Fruit fly (Drosophila melanogaster) whole organism, embryonic: ENCODE results near the gene CG43630.
A peak's percentile ranks its signal among the peaks of the same experiment; 100 is the strongest.

Experiments
- CG10209 ChIP-seq: fragments of 200-800 bp; sonication (Bioruptor generic); optimal IDR thresholded peaks from 3 replicates; lab custom pipeline; 2017; ENCODE audit warnings: missing biosample characterization, mild to moderate bottlenecking, missing genetic modification characterization, missing genetic modification reagents
- CG10431 ChIP-seq: fragments of 200-800 bp; sonication (Bioruptor generic); optimal IDR thresholded peaks from 3 replicates; lab custom pipeline; 2018; ENCODE audit warnings: missing biosample characterization, mild to moderate bottlenecking, missing genetic modification characterization
- CG11560 ChIP-seq: fragments of 200-800 bp; sonication (Bioruptor generic); IDR thresholded peaks from 3 replicates; pipeline ENCODE4 v1.3.6; 2022; ENCODE audit warnings: missing biosample characterization, missing genetic modification characterization
- CG12236 ChIP-seq: fragments of 200-800 bp; sonication (Bioruptor generic); optimal IDR thresholded peaks from 2 replicates; lab custom pipeline; 2016; ENCODE audit warnings: missing biosample characterization, missing genetic modification characterization
- CG12391 ChIP-seq: fragments of 200-800 bp; sonication (Bioruptor generic); optimal IDR thresholded peaks from 3 replicates; lab custom pipeline; 2018; ENCODE audit warnings: missing biosample characterization, mild to moderate bottlenecking, missing genetic modification characterization, moderate library complexity
- CG13894 ChIP-seq: fragments of 200-800 bp; sonication (Bioruptor generic); optimal IDR thresholded peaks from 3 replicates; lab custom pipeline; 2018; ENCODE audit warnings: missing biosample characterization, mild to moderate bottlenecking, missing genetic modification characterization, moderate library complexity
- CG15601 ChIP-seq: fragments of 200-800 bp; sonication (Bioruptor generic); optimal IDR thresholded peaks from 3 replicates; lab custom pipeline; 2019; ENCODE audit warnings: missing biosample characterization, mild to moderate bottlenecking, missing genetic modification characterization, moderate library complexity
- CG17186 ChIP-seq: fragments of 200-800 bp; sonication (Bioruptor generic); optimal IDR thresholded peaks from 3 replicates; lab custom pipeline; 2017; ENCODE audit warnings: missing biosample characterization, missing genetic modification reagents, missing genetic modification characterization
- CG17568 ChIP-seq: fragments of 200-800 bp; sonication (Bioruptor generic); optimal IDR thresholded peaks from 2 replicates; lab custom pipeline; 2018; ENCODE audit warnings: missing biosample characterization, mild to moderate bottlenecking, missing genetic modification characterization, moderate library complexity
- CG18262 ChIP-seq: fragments of 200-800 bp; optimal IDR thresholded peaks from 3 replicates; lab custom pipeline; 2019; ENCODE audit warnings: missing biosample characterization, mild to moderate bottlenecking, missing genetic modification characterization, moderate library complexity
- CG2120 ChIP-seq: fragments of 200-800 bp; sonication (Bioruptor generic); optimal IDR thresholded peaks from 3 replicates; lab custom pipeline; 2016; ENCODE audit warnings: missing biosample characterization, missing genetic modification characterization
- CG2875 ChIP-seq: fragments of 200-800 bp; sonication (Bioruptor generic); optimal IDR thresholded peaks from 2 replicates; lab custom pipeline; 2017; ENCODE audit warnings: missing biosample characterization, mild to moderate bottlenecking, missing genetic modification characterization, missing genetic modification reagents
- CG6689 ChIP-seq: fragments of 200-800 bp; sonication (Bioruptor generic); IDR thresholded peaks from 2 replicates; pipeline ENCODE4 v1.3.6; 2022; ENCODE audit warnings: missing biosample characterization, missing genetic modification characterization
- CG6854 ChIP-seq: fragments of 200-800 bp; sonication (Bioruptor generic); optimal IDR thresholded peaks from 3 replicates; lab custom pipeline; 2017; ENCODE audit warnings: missing biosample characterization, mild to moderate bottlenecking, missing genetic modification characterization
- CG7839 ChIP-seq: fragments of 200-800 bp; sonication (Bioruptor generic); optimal IDR thresholded peaks from 3 replicates; lab custom pipeline; 2018; ENCODE audit warnings: missing biosample characterization, mild to moderate bottlenecking, missing genetic modification characterization, moderate library complexity
- CG9932 ChIP-seq: fragments of 200-800 bp; sonication (Bioruptor generic); IDR thresholded peaks from 2 replicates; pipeline ENCODE4 v1.3.6; 2022; ENCODE audit warnings: missing biosample characterization, missing genetic modification characterization
- D19B ChIP-seq: fragments of 200-800 bp; sonication (Bioruptor generic); optimal IDR thresholded peaks from 2 replicates; lab custom pipeline; 2017; ENCODE audit warnings: missing biosample characterization, mild to moderate bottlenecking, missing genetic modification characterization
- Dbx ChIP-seq: fragments of 200-800 bp; sonication (Bioruptor generic); IDR thresholded peaks from 3 replicates; pipeline ENCODE4 v1.3.6; 2022; ENCODE audit warnings: missing biosample characterization, missing genetic modification characterization
- Doc2 ChIP-seq: fragments of 200-800 bp; sonication (Bioruptor generic); IDR thresholded peaks from 2 replicates; pipeline ENCODE4 v1.3.6; 2022; ENCODE audit warnings: missing biosample characterization, missing genetic modification characterization
- ERR ChIP-seq: fragments of 200-800 bp; sonication (Bioruptor generic); optimal IDR thresholded peaks from 2 replicates; lab custom pipeline; 2016; ENCODE audit warnings: missing biosample characterization, missing genetic modification characterization
- Ets65A ChIP-seq: fragments of 200-800 bp; sonication (Bioruptor generic); peaks from one replicate; lab custom pipeline; 2016; ENCODE audit warnings: missing biosample characterization, missing genetic modification characterization
- Fer1 ChIP-seq: fragments of 200-800 bp; sonication (Bioruptor generic); optimal IDR thresholded peaks from 2 replicates; lab custom pipeline; 2017; ENCODE audit warnings: missing biosample characterization, mild to moderate bottlenecking, missing genetic modification characterization
- HHEX ChIP-seq: fragments of 200-800 bp; sonication (Bioruptor generic); optimal IDR thresholded peaks from 3 replicates; lab custom pipeline; 2017; ENCODE audit warnings: missing biosample characterization, mild to moderate bottlenecking, missing genetic modification characterization, missing genetic modification reagents
- HLH54F ChIP-seq: fragments of 200-800 bp; sonication (Bioruptor generic); optimal IDR thresholded peaks from 3 replicates; lab custom pipeline; 2016; ENCODE audit warnings: missing biosample characterization, missing genetic modification characterization
- HmgZ ChIP-seq: fragments of 200-800 bp; sonication (Bioruptor generic); optimal IDR thresholded peaks from 2 replicates; lab custom pipeline; 2018; ENCODE audit warnings: missing biosample characterization, mild to moderate bottlenecking, missing genetic modification characterization
- Hr39 ChIP-seq: fragments of >200 bp; optimal IDR thresholded peaks from 2 replicates; lab custom pipeline; 2017
- Mad ChIP-seq: fragments of 200-800 bp; sonication (Bioruptor generic); optimal IDR thresholded peaks from 2 replicates; lab custom pipeline; 2016; ENCODE audit warnings: missing biosample characterization, missing genetic modification characterization
- NC2α ChIP-seq: fragments of 200-800 bp; sonication (Bioruptor generic); optimal IDR thresholded peaks from 2 replicates; lab custom pipeline; 2016; ENCODE audit warnings: missing biosample characterization, missing genetic modification characterization
- Nf-YA ChIP-seq: fragments of 200-800 bp; sonication (Bioruptor generic); IDR thresholded peaks from 2 replicates; pipeline ENCODE4 v1.3.6; 2022; ENCODE audit warnings: missing biosample characterization, missing genetic modification characterization
- Sry-β ChIP-seq: fragments of 200-800 bp; sonication (Bioruptor generic); optimal IDR thresholded peaks from 2 replicates; lab custom pipeline; 2018; ENCODE audit warnings: missing biosample characterization, mild to moderate bottlenecking, missing genetic modification characterization, moderate library complexity
- Vsx1 ChIP-seq: fragments of 200-800 bp; sonication (Bioruptor generic); optimal IDR thresholded peaks from 2 replicates; lab custom pipeline; 2017; ENCODE audit warnings: missing biosample characterization, mild to moderate bottlenecking, missing genetic modification characterization, missing genetic modification reagents
- Xbp1 ChIP-seq: fragments of 200-800 bp; sonication (Bioruptor generic); optimal IDR thresholded peaks from 3 replicates; lab custom pipeline; 2016; ENCODE audit warnings: missing biosample characterization, mild to moderate bottlenecking, missing genetic modification characterization
- ab ChIP-seq: fragments of 200-800 bp; sonication (Bioruptor generic); optimal IDR thresholded peaks from 2 replicates; lab custom pipeline; 2016; ENCODE audit warnings: missing biosample characterization, missing genetic modification characterization
- ac ChIP-seq: fragments of 200-800 bp; sonication (Bioruptor generic); optimal IDR thresholded peaks from 3 replicates; lab custom pipeline; 2017; ENCODE audit warnings: missing biosample characterization, mild to moderate bottlenecking, missing genetic modification characterization
- ap ChIP-seq: fragments of 200-800 bp; sonication (Bioruptor generic); IDR thresholded peaks from 2 replicates; pipeline ENCODE4 v1.3.6; 2022; ENCODE audit warnings: missing biosample characterization, missing genetic modification characterization
- caup ChIP-seq: fragments of 200-800 bp; sonication (Bioruptor generic); optimal IDR thresholded peaks from 3 replicates; lab custom pipeline; 2017; ENCODE audit warnings: missing biosample characterization, mild to moderate bottlenecking, missing genetic modification characterization, moderate library complexity; ENCODE audit not compliant: severe bottlenecking
- croc ChIP-seq: fragments of 200-800 bp; sonication (Bioruptor generic); conservative IDR thresholded peaks from 3 replicates; pipeline ENCODE4 v1.3.6; 2022; ENCODE audit warnings: missing biosample characterization, missing genetic modification characterization
- dmrt99B ChIP-seq: fragments of 200-800 bp; sonication (Bioruptor generic); optimal IDR thresholded peaks from 2 replicates; lab custom pipeline; 2018; ENCODE audit warnings: missing biosample characterization, mild to moderate bottlenecking, missing genetic modification characterization, moderate library complexity
- gce ChIP-seq: fragments of 200-800 bp; sonication (Bioruptor generic); IDR thresholded peaks from 3 replicates; pipeline ENCODE4 v1.3.6; 2022; ENCODE audit warnings: missing biosample characterization, missing genetic modification characterization
- ind ChIP-seq: fragments of 200-800 bp; sonication (Bioruptor generic); optimal IDR thresholded peaks from 3 replicates; lab custom pipeline; 2016; ENCODE audit warnings: missing biosample characterization, missing genetic modification characterization
- lmd ChIP-seq: fragments of 200-800 bp; sonication (Bioruptor generic); IDR thresholded peaks from 2 replicates; pipeline ENCODE4 v1.3.6; 2022; ENCODE audit warnings: missing biosample characterization, missing genetic modification characterization
- mirr ChIP-seq: fragments of 200-800 bp; sonication (Bioruptor generic); optimal IDR thresholded peaks from 3 replicates; lab custom pipeline; 2018; ENCODE audit warnings: missing biosample characterization, mild to moderate bottlenecking, missing genetic modification characterization
- org-1 ChIP-seq: fragments of 200-800 bp; sonication (Bioruptor generic); optimal IDR thresholded peaks from 2 replicates; lab custom pipeline; 2017; ENCODE audit warnings: missing biosample characterization, missing genetic modification characterization
- p53 ChIP-seq: fragments of 200-800 bp; sonication (Bioruptor generic); optimal IDR thresholded peaks from 2 replicates; lab custom pipeline; 2016; ENCODE audit warnings: missing biosample characterization, missing genetic modification characterization
- sim ChIP-seq: fragments of 200-800 bp; sonication (Bioruptor generic); IDR thresholded peaks from 2 replicates; pipeline ENCODE4 v1.3.6; 2022; ENCODE audit warnings: missing biosample characterization, missing genetic modification characterization
- slbo ChIP-seq: fragments of 200-800 bp; sonication (Bioruptor generic); IDR thresholded peaks from 2 replicates; pipeline ENCODE4 v1.3.6; 2022; ENCODE audit warnings: missing biosample characterization, missing genetic modification characterization
- tll ChIP-seq, 2 experiments: fragments of 200-800 bp in 1 of 2; fragments of >200 bp in 1 of 2; sonication (Bioruptor generic) in 1 of 2; optimal IDR thresholded peaks; 2 replicates each; lab custom pipeline; 2017 to 2019; ENCODE audit warnings: missing biosample characterization in 2 of 2, missing genetic modification characterization in 2 of 2, mild to moderate bottlenecking in 1 of 2, moderate library complexity in 1 of 2
- wdn ChIP-seq: fragments of 200-800 bp; sonication (Bioruptor generic); IDR thresholded peaks from 2 replicates; pipeline ENCODE4 v1.3.6; 2022; ENCODE audit warnings: missing biosample characterization, missing genetic modification characterization
- zfh1 ChIP-seq: fragments of 200-800 bp; sonication (Bioruptor generic); IDR thresholded peaks from 3 replicates; pipeline ENCODE4 v1.3.6; 2022; ENCODE audit warnings: missing biosample characterization, missing genetic modification characterization

The CG43630 gene

dm6 chr3R:12717588-12718535, 41.8 kb upstream of the CG43630 start (continued):
- TF ChIP-seq NC2α (GFP tag; lab: Kevin White, UChicago) (peak; percentile 41), CG17568 (peak; percentile 32), CG18262 (tag; lab: Kevin White, UChicago) (peak; percentile 25), sim (GFP tag; lab: Robert Waterston, UW) (no peak), Doc2 (GFP tag; lab: Robert Waterston, UW) (no peak), CG12236 (peak; percentile 29), ind (GFP tag; lab: Kevin White, UChicago) (peak; percentile 59), Xbp1 (GFP tag; lab: Kevin White, UChicago) (peak; percentile 49), CG17186 (GFP tag; lab: Kevin White, UChicago) (no peak), CG2120 (GFP tag; lab: Kevin White, UChicago) (peak; percentile 80), Ets65A (peak; percentile 66), p53 (GFP tag; lab: Kevin White, UChicago) (no peak), wdn (GFP tag; lab: Robert Waterston, UW) (peak; percentile 68; the same call in 1 of the 2 replicates), Nf-YA (GFP tag; lab: Robert Waterston, UW) (no peak), ac (GFP tag; lab: Kevin White, UChicago) (no peak), lmd (GFP tag; lab: Robert Waterston, UW) (peak; percentile 50), Hr39 (lab: Kevin White, UChicago) (no peak), Vsx1 (GFP tag; lab: Kevin White, UChicago) (no peak), Sry-β (no peak), CG10209 (GFP tag; lab: Kevin White, UChicago) (peak; percentile 45), croc (0 out of 3 replicates have a peak, but pooled peaks have one; percentile 32), CG11560 (no peak), CG15601 (no peak), ap (GFP tag; lab: Robert Waterston, UW) (0 out of 2 replicates have a peak, but pooled peaks have one; percentile 23), CG9932 (GFP tag; lab: Robert Waterston, UW) (peak; percentile 64), org-1 (GFP tag; lab: Kevin White, UChicago) (peak; percentile 9), CG7839 (peak; percentile 61), CG6854 (GFP tag; lab: Kevin White, UChicago) (no peak), CG2875 (GFP tag; lab: Kevin White, UChicago) (peak; percentile 27), D19B (GFP tag; lab: Kevin White, UChicago) (peak; percentile 37), CG10431 (no peak), Fer1 (peak; percentile 58), caup (no peak), zfh1 (peak; percentile 62), HHEX (GFP tag; lab: Kevin White, UChicago) (peak; percentile 26), ERR (GFP tag; lab: Kevin White, UChicago) (no peak), ab (no peak), dmrt99B (tag; lab: Kevin White, UChicago) (peak; percentile 70), gce (no peak), slbo (GFP tag; lab: Robert Waterston, UW) (peak; percentile 81), mirr (GFP tag; lab: Kevin White, UChicago) (peak; percentile 43), tll (GFP tag; optimal IDR thresholded peaks at IDR 0.05; lab: Kevin White, UChicago) (no peak), HLH54F (peak; percentile 38), HmgZ (peak; percentile 17), CG6689 (peak; percentile 42; the same call in 1 of the 2 replicates), CG13894 (tag; lab: Kevin White, UChicago) (peak; percentile 40), Mad (no peak), Dbx (GFP tag; lab: Robert Waterston, UW) (no peak), CG12391 (tag; lab: Kevin White, UChicago) (peak; percentile 59)
